Fruit fly (Drosophila melanogaster): ENCODE measurements around the gene CkIIalpha-i1.

The CkIIalpha-i1 gene

dm6 chr3L:15775498-15775897, 41.3 kb upstream of the CkIIalpha-i1 start (continued):
- peak; percentile 37 for TF ChIP-seq CG4424 (GFP tag; optimal IDR thresholded peaks at IDR 0.05)
- no peak for TF ChIP-seq Spps (tag; optimal IDR thresholded peaks at IDR 0.05)
- no peak for TF ChIP-seq ci (GFP tag; IDR thresholded peaks at IDR 0.05)
- no peak for TF ChIP-seq CG13287 (GFP tag; IDR thresholded peaks at IDR 0.05; ENCODE audit: partially characterized antibody)
- TF ChIP-seq CG13123 (GFP tag; optimal IDR thresholded peaks at IDR 0.05), result no peak
- TF ChIP-seq phol (tag; optimal IDR thresholded peaks at IDR 0.05), result peak; percentile 60
- TF ChIP-seq Tbp (GFP tag; optimal IDR thresholded peaks at IDR 0.05), result no peak
- TF ChIP-seq CG12219 (GFP tag; optimal IDR thresholded peaks at IDR 0.05), result no peak

DNA sequence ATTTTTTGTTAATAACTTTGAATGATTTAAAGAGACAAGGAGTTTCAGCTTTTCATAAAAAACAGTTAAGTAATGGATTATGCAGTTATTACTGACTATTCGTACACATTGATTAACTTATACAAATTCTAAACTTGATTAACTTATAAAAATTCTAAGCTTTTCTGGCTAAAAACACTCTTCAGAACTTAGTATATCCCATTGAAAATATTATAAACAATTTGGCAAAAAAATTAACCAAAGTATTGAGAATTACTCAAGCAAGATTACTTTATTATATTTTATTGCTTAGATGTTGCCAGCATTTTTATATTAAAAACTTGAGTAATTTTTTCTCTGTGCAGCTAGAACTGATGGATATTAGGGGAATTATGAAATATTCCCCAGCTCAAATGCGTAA, 39.4 kb upstream of the CkIIalpha-i1 start:
- TF ChIP-seq nmo (GFP tag; optimal IDR thresholded peaks at IDR 0.05) (peak; percentile 28), phol (tag; optimal IDR thresholded peaks at IDR 0.05) (peak; percentile 37), Oli (tag; optimal IDR thresholded peaks at IDR 0.05) (peak; percentile 0), Sox100B (GFP tag; optimal IDR thresholded peaks at IDR 0.05) (peak; percentile 9), CG9817 (tag; optimal IDR thresholded peaks at IDR 0.05) (no peak), trem (tag; optimal IDR thresholded peaks at IDR 0.05) (peak; percentile 25), D19A (tag; optimal IDR thresholded peaks at IDR 0.05) (peak; percentile 7), CG18262 (tag; optimal IDR thresholded peaks at IDR 0.05) (peak; percentile 67), CG17829 (tag; optimal IDR thresholded peaks at IDR 0.05) (peak; percentile 13), CG17361 (GFP tag; IDR thresholded peaks at IDR 0.05) (peak; percentile 69; the same call in 2 of the 3 replicates), CG10979 (tag; optimal IDR thresholded peaks at IDR 0.05) (peak; percentile 50), bsh (GFP tag; optimal IDR thresholded peaks at IDR 0.05) (peak in 1 of 2 experiments; percentile 35), CG2712 (tag; optimal IDR thresholded peaks at IDR 0.05) (peak; percentile 52), Sox102F (GFP tag; optimal IDR thresholded peaks at IDR 0.05) (peak; percentile 23), CG30403 (GFP tag; optimal IDR thresholded peaks at IDR 0.05) (peak; percentile 0), sens (GFP tag) (peak; percentile 73), HLH4C (GFP tag; IDR thresholded peaks at IDR 0.05; ENCODE audit: partially characterized antibody) (no peak), CG9876 (GFP tag; optimal IDR thresholded peaks at IDR 0.05) (no peak), dmrt11E (tag; optimal IDR thresholded peaks at IDR 0.05) (peak; percentile 68), CG14710 (tag; optimal IDR thresholded peaks at IDR 0.05) (peak; percentile 61), CG15696 (tag; optimal IDR thresholded peaks at IDR 0.05) (peak; percentile 44), CG16815 (GFP tag; optimal IDR thresholded peaks at IDR 0.05) (peak; percentile 10), CG7839 (tag; optimal IDR thresholded peaks at IDR 0.05) (peak; percentile 41), CG16779 (GFP tag; IDR thresholded peaks at IDR 0.05) (no peak), CG2116 (GFP tag; optimal IDR thresholded peaks at IDR 0.05) (no peak), zf30C (GFP tag; optimal IDR thresholded peaks at IDR 0.05) (peak; percentile 29), abd-A (tag; optimal IDR thresholded peaks at IDR 0.05) (no peak), lola (GFP tag; optimal IDR thresholded peaks at IDR 0.05) (peak in 1 of 3 experiments; percentile 73), CG33557 (GFP tag; optimal IDR thresholded peaks at IDR 0.05) (peak; percentile 22), CG9727 (GFP tag; optimal IDR thresholded peaks at IDR 0.05) (peak; percentile 15), grau (tag; optimal IDR thresholded peaks at IDR 0.05) (peak; percentile 8), crc (GFP tag; optimal IDR thresholded peaks at IDR 0.05) (no peak), nom (GFP tag; optimal IDR thresholded peaks at IDR 0.05) (no peak), gem (tag; optimal IDR thresholded peaks at IDR 0.05) (peak; percentile 49), CG10267 (tag; optimal IDR thresholded peaks at IDR 0.05) (peak; percentile 30), Dbx (GFP tag; IDR thresholded peaks at IDR 0.05) (no peak), CG12391 (tag; optimal IDR thresholded peaks at IDR 0.05) (peak; percentile 19)
